3 worm cellular contexts compared by ENCODE assay signal in genomic region chrV:8028825-8029489, ce11.
TF ChIP-seq lines count a peak whose summit lies in the region.

TSS of gene oma-2 (plus strand) at chrV:8029439.

TF ChIP-seq in whole organism, L3 larva, 47 proteins besides CTCF, POLR2A, EP300 and RAD21:
- TF ChIP-seq mdl-1 (tag; optimal IDR thresholded peaks at IDR 0.05; lab: Kevin White, UChicago) (no peak), nhr-43 (tag; optimal IDR thresholded peaks at IDR 0.05; lab: Kevin White, UChicago; ENCODE audit: poor library complexity, severe bottlenecking) (peak; percentile 57)
TF ChIP-seq in whole organism, L3 larva: peak in this region for 1.

TF ChIP-seq in whole organism, L4 larva, 104 proteins besides CTCF, POLR2A, EP300 and RAD21:
- TF ChIP-seq F49E8.2 (tag; optimal IDR thresholded peaks at IDR 0.05; lab: Kevin White, UChicago; ENCODE audit: borderline replicate concordance) (peak; percentile 35), zfp-2 (tag; optimal IDR thresholded peaks at IDR 0.05; lab: Kevin White, UChicago) (no peak), zag-1 (tag; optimal IDR thresholded peaks at IDR 0.05; lab: Kevin White, UChicago) (no peak), unc-130 (GFP tag; optimal IDR thresholded peaks at IDR 0.05; lab: Kevin White, UChicago) (peak; percentile 33), aha-1 (tag; lab: Kevin White, UChicago) (no peak), ZK337.2 (GFP tag; IDR thresholded peaks at IDR 0.05; lab: Robert Waterston, UW) (no peak), lir-3 (tag; optimal IDR thresholded peaks at IDR 0.05; lab: Kevin White, UChicago) (no peak), T26A8.4 (GFP tag; IDR thresholded peaks at IDR 0.05; lab: Robert Waterston, UW) (no peak), lin-13 (GFP tag; optimal IDR thresholded peaks at IDR 0.05; lab: Kevin White, UChicago) (peak; percentile 33), mxl-2 (GFP tag; conservative IDR thresholded peaks at IDR 0.05; lab: Robert Waterston, UW) (no peak), lin-38 (GFP tag; IDR thresholded peaks at IDR 0.05; lab: Robert Waterston, UW) (peak; percentile 34), lsy-2 (tag; optimal IDR thresholded peaks at IDR 0.05; lab: Kevin White, UChicago) (peak in 1 of 2 experiments; percentile 25), ztf-11 (tag; optimal IDR thresholded peaks at IDR 0.05; lab: Kevin White, UChicago) (no peak)

TF ChIP-seq in whole organism, young adult, 124 proteins besides CTCF, POLR2A, EP300 and RAD21 (continues in another document):
- no peak for TF ChIP-seq atf-7 (tag; optimal IDR thresholded peaks at IDR 0.05; lab: Kevin White, UChicago)
- TF ChIP-seq ceh-27 (GFP tag; optimal IDR thresholded peaks at IDR 0.05; lab: Kevin White, UChicago) = no peak
- TF ChIP-seq hrde-1 (tag; optimal IDR thresholded peaks at IDR 0.05; lab: Kevin White, UChicago; ENCODE audit: borderline replicate concordance) = no peak
- TF ChIP-seq akir-1 (GFP tag; optimal IDR thresholded peaks at IDR 0.05; lab: Kevin White, UChicago) = no peak
- no peak for TF ChIP-seq F55B11.4 (tag; optimal IDR thresholded peaks at IDR 0.05; lab: Kevin White, UChicago; ENCODE audit: borderline replicate concordance, insufficient read depth)
- TF ChIP-seq nfya-1 (tag; optimal IDR thresholded peaks at IDR 0.05; lab: Kevin White, UChicago; ENCODE audit: borderline replicate concordance, insufficient read depth) = no peak
- TF ChIP-seq rcor-1 (GFP tag; IDR thresholded peaks at IDR 0.05; lab: Robert Waterston, UW) = peak; percentile 49
- TF ChIP-seq F52B5.7 (tag; optimal IDR thresholded peaks at IDR 0.05; lab: Kevin White, UChicago) = no peak
- TF ChIP-seq snpc-3.4 (tag; optimal IDR thresholded peaks at IDR 0.05; lab: Kevin White, UChicago) = peak; percentile 1
- no peak for TF ChIP-seq lir-1 (GFP tag; conservative IDR thresholded peaks at IDR 0.05; lab: Robert Waterston, UW)
- TF ChIP-seq Y95B8A.8 (GFP tag; IDR thresholded peaks at IDR 0.05; lab: Robert Waterston, UW) = 0 out of 2 replicates have a peak, but pooled peaks have one; percentile 47
- peak; percentile 89 for TF ChIP-seq xnd-1 (tag; optimal IDR thresholded peaks at IDR 0.05; lab: Kevin White, UChicago)
- peak; percentile 62 for TF ChIP-seq snpc-1.3 (tag; optimal IDR thresholded peaks at IDR 0.05; lab: Kevin White, UChicago; ENCODE audit: insufficient read depth)
- TF ChIP-seq hmg-1.2 (GFP tag; IDR thresholded peaks at IDR 0.05; lab: Robert Waterston, UW) = peak; percentile 45
- TF ChIP-seq D2030.7 (GFP tag; IDR thresholded peaks at IDR 0.05; lab: Robert Waterston, UW) = peak; percentile 89
- TF ChIP-seq rpc-1 (optimal IDR thresholded peaks at IDR 0.05; lab: Kevin White, UChicago) = no peak
- TF ChIP-seq rpc-1 (tag; optimal IDR thresholded peaks at IDR 0.05; lab: Kevin White, UChicago) = no peak
- TF ChIP-seq madf-8 (GFP tag; conservative IDR thresholded peaks at IDR 0.05; lab: Robert Waterston, UW) = peak; percentile 95
- no peak for TF ChIP-seq F37B4.10 (GFP tag; IDR thresholded peaks at IDR 0.05; lab: Robert Waterston, UW)
- peak; percentile 82 for TF ChIP-seq efl-1 (GFP tag; optimal IDR thresholded peaks at IDR 0.05; lab: Kevin White, UChicago)
- TF ChIP-seq ztf-18 (tag; optimal IDR thresholded peaks at IDR 0.05; lab: Kevin White, UChicago) = peak; percentile 37
- TF ChIP-seq let-607 (tag; optimal IDR thresholded peaks at IDR 0.05; lab: Kevin White, UChicago) = no peak
- TF ChIP-seq ztf-6 (GFP tag; IDR thresholded peaks at IDR 0.05; lab: Robert Waterston, UW) = no peak
- no peak for TF ChIP-seq athp-1 (tag; optimal IDR thresholded peaks at IDR 0.05; lab: Kevin White, UChicago)
- no peak for TF ChIP-seq fkh-3 (tag; optimal IDR thresholded peaks at IDR 0.05; lab: Kevin White, UChicago)
- TF ChIP-seq somi-1 (GFP tag; optimal IDR thresholded peaks at IDR 0.05; lab: Kevin White, UChicago) = no peak
- peak; percentile 87 for TF ChIP-seq F33H1.4 (GFP tag; IDR thresholded peaks at IDR 0.05; lab: Robert Waterston, UW)
- no peak for TF ChIP-seq mes-4 (tag; optimal IDR thresholded peaks at IDR 0.05; lab: Kevin White, UChicago)
- no peak for TF ChIP-seq dpff-1 (tag; optimal IDR thresholded peaks at IDR 0.05; lab: Kevin White, UChicago)
- TF ChIP-seq sdz-38 (tag; optimal IDR thresholded peaks at IDR 0.05; lab: Kevin White, UChicago) = no peak
- no peak for TF ChIP-seq sptf-2 (GFP tag; optimal IDR thresholded peaks at IDR 0.05; lab: Kevin White, UChicago)
- 0 out of 2 replicates have a peak, but pooled peaks have one; percentile 21 for TF ChIP-seq attf-3 (GFP tag; conservative IDR thresholded peaks at IDR 0.05; lab: Robert Waterston, UW)
- TF ChIP-seq egl-18 (GFP tag; IDR thresholded peaks at IDR 0.05; lab: Robert Waterston, UW) = no peak
- no peak for TF ChIP-seq B0261.1 (tag; optimal IDR thresholded peaks at IDR 0.05; lab: Kevin White, UChicago)
- no peak for TF ChIP-seq egl-44 (GFP tag; IDR thresholded peaks at IDR 0.05; lab: Robert Waterston, UW)
- no peak for TF ChIP-seq B0336.3 (GFP tag; IDR thresholded peaks at IDR 0.05; lab: Robert Waterston, UW)
- TF ChIP-seq pha-4 (tag; optimal IDR thresholded peaks at IDR 0.05; lab: Kevin White, UChicago) = no peak
- no peak for TF ChIP-seq attf-5 (GFP tag; optimal IDR thresholded peaks at IDR 0.05; lab: Kevin White, UChicago)
- no peak for TF ChIP-seq bed-2 (GFP tag; IDR thresholded peaks at IDR 0.05; lab: Robert Waterston, UW)
- TF ChIP-seq lin-26 (GFP tag; IDR thresholded peaks at IDR 0.05; lab: Robert Waterston, UW) = no peak
- no peak for TF ChIP-seq mxl-1 (tag; optimal IDR thresholded peaks at IDR 0.05; lab: Kevin White, UChicago)
- peak; percentile 99 for TF ChIP-seq lsl-1 (GFP tag; optimal IDR thresholded peaks at IDR 0.05; lab: Kevin White, UChicago)
- TF ChIP-seq chd-7 (tag; optimal IDR thresholded peaks at IDR 0.05; lab: Kevin White, UChicago) = no peak
- peak; percentile 84 for TF ChIP-seq ceh-91 (GFP tag; IDR thresholded peaks at IDR 0.05; lab: Robert Waterston, UW)
- TF ChIP-seq ztf-3 (GFP tag; optimal IDR thresholded peaks at IDR 0.05; lab: Kevin White, UChicago) = no peak
- TF ChIP-seq pbrm-1 (GFP tag; IDR thresholded peaks at IDR 0.05; lab: Robert Waterston, UW) = peak; percentile 37; the same call in 1 of the 2 replicates
- peak; percentile 56 for TF ChIP-seq dox-1 (GFP tag; IDR thresholded peaks at IDR 0.05; lab: Robert Waterston, UW)
- 0 out of 2 replicates have a peak, but pooled peaks have one; percentile 14 for TF ChIP-seq Y56A3A.18 (GFP tag; IDR thresholded peaks at IDR 0.05; lab: Robert Waterston, UW)
- TF ChIP-seq madf-10 (tag; optimal IDR thresholded peaks at IDR 0.05; lab: Kevin White, UChicago) = no peak
- 0 out of 2 replicates have a peak, but pooled peaks have one; percentile 22 for TF ChIP-seq B0019.2 (GFP tag; conservative IDR thresholded peaks at IDR 0.05; lab: Robert Waterston, UW)
- TF ChIP-seq lin-54 (GFP tag; optimal IDR thresholded peaks at IDR 0.05; lab: Kevin White, UChicago) = peak; percentile 58
- no peak for TF ChIP-seq ets-4 (GFP tag; optimal IDR thresholded peaks at IDR 0.05; lab: Kevin White, UChicago)
- TF ChIP-seq mcd-1 (GFP tag; IDR thresholded peaks at IDR 0.05; lab: Robert Waterston, UW) = peak; percentile 47; the same call in 1 of the 2 replicates
- no peak for TF ChIP-seq ceh-40 (GFP tag; IDR thresholded peaks at IDR 0.05; lab: Robert Waterston, UW)
- no peak for TF ChIP-seq zfh-2 (GFP tag; conservative IDR thresholded peaks at IDR 0.05; lab: Robert Waterston, UW)
- TF ChIP-seq nhr-120 (GFP tag; IDR thresholded peaks at IDR 0.05; lab: Robert Waterston, UW) = no peak
- TF ChIP-seq repo-1 (tag; optimal IDR thresholded peaks at IDR 0.05; lab: Kevin White, UChicago) = no peak
- peak; percentile 28 for TF ChIP-seq tbp1 (GFP tag; optimal IDR thresholded peaks at IDR 0.05; lab: Kevin White, UChicago)
- peak; percentile 18 for TF ChIP-seq ZK185.1 (tag; optimal IDR thresholded peaks at IDR 0.05; lab: Kevin White, UChicago; ENCODE audit: poor library complexity, severe bottlenecking)
- peak; percentile 90 for TF ChIP-seq hsf-1 (GFP tag; IDR thresholded peaks at IDR 0.05; lab: Robert Waterston, UW)
- TF ChIP-seq snpc-4 (GFP tag; optimal IDR thresholded peaks at IDR 0.05; lab: Kevin White, UChicago) = no peak
- TF ChIP-seq snpc-4 (tag; optimal IDR thresholded peaks at IDR 0.05; lab: Kevin White, UChicago) = peak in 1 of 4 experiments; percentile 39
- TF ChIP-seq madf-6 (GFP tag; IDR thresholded peaks at IDR 0.05; lab: Robert Waterston, UW) = peak; percentile 96
- 0 out of 2 replicates have a peak, but pooled peaks have one; percentile 37 for TF ChIP-seq ekl-4 (GFP tag; IDR thresholded peaks at IDR 0.05; lab: Robert Waterston, UW)
- TF ChIP-seq hlh-26 (GFP tag; conservative IDR thresholded peaks at IDR 0.05; lab: Robert Waterston, UW) = no peak
- 0 out of 2 replicates have a peak, but pooled peaks have one; percentile 16 for TF ChIP-seq madf-3 (GFP tag; IDR thresholded peaks at IDR 0.05; lab: Robert Waterston, UW)
- peak; percentile 23 for TF ChIP-seq snpc-1.1 (tag; optimal IDR thresholded peaks at IDR 0.05; lab: Kevin White, UChicago; ENCODE audit: insufficient read depth)
- TF ChIP-seq Y53G8AR.9 (GFP tag; conservative IDR thresholded peaks at IDR 0.05; lab: Robert Waterston, UW) = 0 out of 2 replicates have a peak, but pooled peaks have one; percentile 52
- TF ChIP-seq nhr-80 (tag; optimal IDR thresholded peaks at IDR 0.05; lab: Kevin White, UChicago) = no peak
- peak; percentile 45 for TF ChIP-seq tlf-1 (GFP tag; optimal IDR thresholded peaks at IDR 0.05; lab: Kevin White, UChicago)
- TF ChIP-seq ceh-79 (tag; optimal IDR thresholded peaks at IDR 0.05; lab: Kevin White, UChicago) = no peak
- no peak for TF ChIP-seq T26A5.8 (tag; optimal IDR thresholded peaks at IDR 0.05; lab: Kevin White, UChicago)
- TF ChIP-seq F57C9.4 (tag; optimal IDR thresholded peaks at IDR 0.05; lab: Kevin White, UChicago) = no peak
- TF ChIP-seq F23B12.7 (tag; optimal IDR thresholded peaks at IDR 0.05; lab: Kevin White, UChicago; ENCODE audit: insufficient read depth) = peak; percentile 26
- TF ChIP-seq F49E8.2 (tag; optimal IDR thresholded peaks at IDR 0.05; lab: Kevin White, UChicago; ENCODE audit: insufficient read depth) = peak; percentile 76
- peak; percentile 36 for TF ChIP-seq dpl-1 (GFP tag; optimal IDR thresholded peaks at IDR 0.05; lab: Kevin White, UChicago)
